Fruit fly (Drosophila melanogaster): ENCODE results near the gene Cyp6d5.

Gene Cyp6d5

dm6 chr3R:14056320-14057053 lies 27.5 kb downstream of the Cyp6d5 start, which contains the start of gene foxo (continued):
- TF ChIP-seq Eip74EF (GFP tag; optimal IDR thresholded peaks at IDR 0.05) (peak in 1 of 2 experiments; percentile 92), Doc2 (GFP tag; IDR thresholded peaks at IDR 0.05) (no peak), CG9609 (GFP tag; optimal IDR thresholded peaks at IDR 0.05) (peak; percentile 17), usp (GFP tag; optimal IDR thresholded peaks at IDR 0.05) (no peak), insv (GFP tag; optimal IDR thresholded peaks at IDR 0.05) (no peak), Mrtf (GFP tag; IDR thresholded peaks at IDR 0.05) (peak; percentile 47; the same call in 1 of the 3 replicates), CG16813 (GFP tag; IDR thresholded peaks at IDR 0.05; ENCODE audit: partially characterized antibody) (no peak), Deaf1 (tag; optimal IDR thresholded peaks at IDR 0.05) (peak; percentile 97), pros (GFP tag; optimal IDR thresholded peaks at IDR 0.05) (no peak), Ada2b (GFP tag; IDR thresholded peaks at IDR 0.05) (peak; percentile 61), dmrt99B (tag; optimal IDR thresholded peaks at IDR 0.05) (peak; percentile 91), Atf3 (GFP tag; optimal IDR thresholded peaks at IDR 0.05) (no peak), sd (tag; optimal IDR thresholded peaks at IDR 0.05) (peak; percentile 50), eyg (GFP tag; optimal IDR thresholded peaks at IDR 0.05) (no peak), amos (GFP tag; IDR thresholded peaks at IDR 0.05; ENCODE audit: partially characterized antibody) (no peak; the same call in 1 of the 2 replicates), fd3F (GFP tag; optimal IDR thresholded peaks at IDR 0.05) (peak; percentile 77), en (GFP tag; optimal IDR thresholded peaks at IDR 0.05) (no peak), Oli (tag; optimal IDR thresholded peaks at IDR 0.05) (peak; percentile 89), pum (GFP tag; optimal IDR thresholded peaks at IDR 0.05) (no peak), kay (GFP tag; optimal IDR thresholded peaks at IDR 0.05) (peak; percentile 6), CG9876 (GFP tag; optimal IDR thresholded peaks at IDR 0.05) (no peak), Stat92E (GFP tag; optimal IDR thresholded peaks at IDR 0.05) (no peak), CG4854 (GFP tag; optimal IDR thresholded peaks at IDR 0.05) (no peak), wor (GFP tag; IDR thresholded peaks at IDR 0.05) (0 out of 2 replicates have a peak, but pooled peaks have one; percentile 14), Myb (GFP tag; optimal IDR thresholded peaks at IDR 0.05) (no peak), CG8281 (tag; optimal IDR thresholded peaks at IDR 0.05) (peak; percentile 66), Hey (tag; optimal IDR thresholded peaks at IDR 0.05) (no peak), CG12071 (GFP tag; optimal IDR thresholded peaks at IDR 0.05) (peak; percentile 2), gcm (GFP tag; optimal IDR thresholded peaks at IDR 0.05) (peak; percentile 83), ftz-f1 (GFP tag; optimal IDR thresholded peaks at IDR 0.05) (peak; percentile 76), CG3847 (GFP tag; IDR thresholded peaks at IDR 0.05) (peak; percentile 59), CG3163 (GFP tag; optimal IDR thresholded peaks at IDR 0.05) (peak; percentile 83), Chrac-16 (GFP tag; optimal IDR thresholded peaks at IDR 0.05) (peak; percentile 59), Fer2 (tag; optimal IDR thresholded peaks at IDR 0.05) (peak; percentile 45), scrt (GFP tag; optimal IDR thresholded peaks at IDR 0.05) (peak; percentile 74), chm (GFP tag; IDR thresholded peaks at IDR 0.05) (peak; percentile 71; the same call in 1 of the 2 replicates), salm (tag; optimal IDR thresholded peaks at IDR 0.05) (peak; percentile 79), zfh2 (GFP tag; optimal IDR thresholded peaks at IDR 0.05) (peak; percentile 33), CG8359 (GFP tag; optimal IDR thresholded peaks at IDR 0.05; ENCODE audit: borderline replicate concordance) (peak; percentile 53), vfl (GFP tag; optimal IDR thresholded peaks at IDR 0.05) (no peak), Trl (optimal IDR thresholded peaks at IDR 0.05) (peak; percentile 47 to 60), Trl (GFP tag; optimal IDR thresholded peaks at IDR 0.05) (peak; percentile 30), Dref (GFP tag; IDR thresholded peaks at IDR 0.05) (no peak), tap (tag; optimal IDR thresholded peaks at IDR 0.05) (peak; percentile 79), CG30403 (GFP tag; optimal IDR thresholded peaks at IDR 0.05) (peak; percentile 88), Sox100B (GFP tag; optimal IDR thresholded peaks at IDR 0.05) (peak; percentile 94), HmgZ (tag; optimal IDR thresholded peaks at IDR 0.05) (peak; percentile 15), CG12236 (GFP tag; optimal IDR thresholded peaks at IDR 0.05) (no peak), zf30C (GFP tag; optimal IDR thresholded peaks at IDR 0.05) (no peak)

Data from whole organism, embryonic.